Fruit fly (Drosophila melanogaster): ENCODE measurements around the gene Dph5.

dm6 chr3R:22629174-22629573 lies 46.1 kb upstream of the Dph5 start:
- TF ChIP-seq usp (GFP tag; optimal IDR thresholded peaks at IDR 0.05) (no peak), Dll (optimal IDR thresholded peaks at IDR 0.05) (no peak)

Measured in whole organism.